Fruit fly (Drosophila melanogaster): Measurements from ENCODE around the gene CG1927.

- no peak for TF ChIP-seq EcR (GFP tag; optimal IDR thresholded peaks at IDR 0.05)
- TF ChIP-seq CG8478 (optimal IDR thresholded peaks at IDR 0.05): no peak
These were observed 40.9 kb downstream of the CG1927 start for dm6 chr3L:1928959-1929358.
